Worm (Caenorhabditis elegans): Measurements from ENCODE around the gene F38E1.10.

F38E1.10 gene

ce11 chrV:8394357-8394850 lies 19.1 kb upstream of the F38E1.10 start, which contains the start of the genes pho-6 and F52E1.3:
Gene pho-6 (minus strand): TSS chrV:8394457.
Gene F52E1.3 (plus strand): TSS chrV:8394800.
- TF ChIP-seq unc-42 (tag; optimal IDR thresholded peaks at IDR 0.05) (no peak), pha-4 (tag; optimal IDR thresholded peaks at IDR 0.05) (no peak), dmd-4 (tag; optimal IDR thresholded peaks at IDR 0.05; ENCODE audit: borderline replicate concordance) (no peak), K09A11.1 (tag; optimal IDR thresholded peaks at IDR 0.05; ENCODE audit: insufficient read depth) (no peak), zip-5 (tag; optimal IDR thresholded peaks at IDR 0.05) (no peak), nfya-1 (tag; optimal IDR thresholded peaks at IDR 0.05) (no peak), rnt-1 (tag; optimal IDR thresholded peaks at IDR 0.05) (no peak), nhr-232 (tag; optimal IDR thresholded peaks at IDR 0.05) (no peak), ceh-48 (tag; optimal IDR thresholded peaks at IDR 0.05) (no peak), hlh-6 (tag; optimal IDR thresholded peaks at IDR 0.05) (no peak), npax-4 (tag; optimal IDR thresholded peaks at IDR 0.05) (no peak), sdc-2 (tag; optimal IDR thresholded peaks at IDR 0.05) (no peak), ceh-22 (tag; optimal IDR thresholded peaks at IDR 0.05) (no peak)

DNA sequence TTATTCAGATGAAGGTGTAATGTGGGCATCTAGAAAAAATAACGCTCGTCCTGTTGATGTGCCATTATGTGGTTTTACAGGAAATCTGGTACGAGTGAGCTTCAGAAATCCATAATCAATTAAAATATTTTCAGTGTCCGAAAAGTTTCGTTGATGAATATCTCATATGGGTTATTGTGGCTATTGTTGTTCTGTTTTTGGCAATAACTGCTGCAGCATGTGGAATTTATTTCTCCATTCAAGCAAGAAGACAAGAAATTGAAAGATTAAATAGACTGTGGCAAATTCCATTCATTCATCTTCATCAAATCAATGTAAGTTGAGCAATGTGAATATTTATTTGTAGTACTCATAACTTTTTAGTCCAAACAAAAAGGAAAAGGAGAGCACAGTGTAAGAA lies 14.0 kb upstream of the F38E1.10 start:
- TF ChIP-seq ztf-16 (tag; optimal IDR thresholded peaks at IDR 0.05) (no peak), ceh-2 (tag; optimal IDR thresholded peaks at IDR 0.05) (no peak)

ce11 chrV:8387056-8387455 lies 11.7 kb upstream of the F38E1.10 start, which contains the start of gene gcy-7:
Gene gcy-7 (plus strand): TSS chrV:8387356.
- no peak for TF ChIP-seq ceh-6 (GFP tag; optimal IDR thresholded peaks at IDR 0.05)
- no peak for TF ChIP-seq dmd-4 (tag; optimal IDR thresholded peaks at IDR 0.05; ENCODE audit: borderline replicate concordance)
- no peak for TF ChIP-seq Y22D7AL.16 (tag; optimal IDR thresholded peaks at IDR 0.05)
- no peak for TF ChIP-seq nhr-11 (tag; optimal IDR thresholded peaks at IDR 0.05)
- TF ChIP-seq ceh-45 (GFP tag; IDR thresholded peaks at IDR 0.05): no peak
- TF ChIP-seq ceh-31 (tag; optimal IDR thresholded peaks at IDR 0.05): no peak
- no peak for TF ChIP-seq fkh-6 (tag; optimal IDR thresholded peaks at IDR 0.05)
- no peak for TF ChIP-seq che-1 (tag; optimal IDR thresholded peaks at IDR 0.05)
- no peak for TF ChIP-seq ama-1 (optimal IDR thresholded peaks at IDR 0.05)
- no peak for TF ChIP-seq rnt-1 (tag; optimal IDR thresholded peaks at IDR 0.05)
- TF ChIP-seq lin-11 (tag; optimal IDR thresholded peaks at IDR 0.05): no peak
- TF ChIP-seq tbx-2 (tag; optimal IDR thresholded peaks at IDR 0.05): no peak
- TF ChIP-seq tbx-7 (tag; optimal IDR thresholded peaks at IDR 0.05): no peak
- TF ChIP-seq hlh-6 (tag; optimal IDR thresholded peaks at IDR 0.05): no peak
- TF ChIP-seq lim-6 (tag; optimal IDR thresholded peaks at IDR 0.05): no peak
- no peak for TF ChIP-seq fkh-10 (GFP tag; optimal IDR thresholded peaks at IDR 0.05)
- TF ChIP-seq ceh-14 (tag; optimal IDR thresholded peaks at IDR 0.05): no peak
- TF ChIP-seq ets-4 (tag; optimal IDR thresholded peaks at IDR 0.05): no peak
- TF ChIP-seq hlh-8 (tag; optimal IDR thresholded peaks at IDR 0.05): no peak

ce11 chrV:8385879-8386530 lies 10.7 kb upstream of the F38E1.10 start, which contains the start of gene hsp-17:
Gene hsp-17 (minus strand): TSS chrV:8385929.
- TF ChIP-seq pag-3 (tag; optimal IDR thresholded peaks at IDR 0.05; ENCODE audit: borderline replicate concordance): no peak
- TF ChIP-seq pqm-1 (tag; optimal IDR thresholded peaks at IDR 0.05): no peak
- TF ChIP-seq hlh-8 (tag; optimal IDR thresholded peaks at IDR 0.05): no peak
- no peak for TF ChIP-seq ceh-31 (tag; optimal IDR thresholded peaks at IDR 0.05)
- TF ChIP-seq ets-4 (tag; optimal IDR thresholded peaks at IDR 0.05): no peak
- no peak for TF ChIP-seq ceh-6 (GFP tag; optimal IDR thresholded peaks at IDR 0.05)
- no peak for TF ChIP-seq Y22D7AL.16 (tag; optimal IDR thresholded peaks at IDR 0.05)

ce11 chrV:8384809-8385208 lies 9.5 kb upstream of the F38E1.10 start:
- TF ChIP-seq unc-86 (tag; optimal IDR thresholded peaks at IDR 0.05) (no peak), madf-2 (tag; optimal IDR thresholded peaks at IDR 0.05) (no peak), npax-4 (tag; optimal IDR thresholded peaks at IDR 0.05) (no peak), pha-4 (tag; optimal IDR thresholded peaks at IDR 0.05) (no peak)

Data from whole organism, late embryonic.